Worm (Caenorhabditis elegans): ENCODE measurements around the gene col-168.

Gene col-168

ce11 chrX:6326088-6326487 is at the start of gene col-168:
TSS of gene col-168 (plus strand) at chrX:6326388.
- TF ChIP-seq W03F9.2 (tag; optimal IDR thresholded peaks at IDR 0.05) (no peak), him-1 (tag; optimal IDR thresholded peaks at IDR 0.05) (no peak), dao-5 (tag; optimal IDR thresholded peaks at IDR 0.05) (no peak)

ce11 chrX:6276701-6277100 is 49.5 kb upstream of the col-168 start:
- TF ChIP-seq dao-5 (tag; optimal IDR thresholded peaks at IDR 0.05) (no peak), him-1 (tag; optimal IDR thresholded peaks at IDR 0.05) (no peak), W03F9.2 (tag; optimal IDR thresholded peaks at IDR 0.05) (no peak)

- TF ChIP-seq W03F9.2 (tag; optimal IDR thresholded peaks at IDR 0.05), result no peak
- no peak for TF ChIP-seq dao-5 (tag; optimal IDR thresholded peaks at IDR 0.05)
Observed at ce11 chrX:6277252-6277651, 48.9 kb upstream of the col-168 start.

ce11 chrX:6278296-6278695 is 47.9 kb upstream of the col-168 start:
- TF ChIP-seq him-1 (tag; optimal IDR thresholded peaks at IDR 0.05) (no peak), dao-5 (tag; optimal IDR thresholded peaks at IDR 0.05) (no peak), W03F9.2 (tag; optimal IDR thresholded peaks at IDR 0.05) (no peak)

ce11 chrX:6279625-6280024 is 46.6 kb upstream of the col-168 start, which contains the start of gene col-166:
TSS of gene col-166 (plus strand) at chrX:6280016.
- no peak for TF ChIP-seq dao-5 (tag; optimal IDR thresholded peaks at IDR 0.05)

- TF ChIP-seq dao-5 (tag; optimal IDR thresholded peaks at IDR 0.05) (no peak), W03F9.2 (tag; optimal IDR thresholded peaks at IDR 0.05) (no peak), him-1 (tag; optimal IDR thresholded peaks at IDR 0.05) (no peak)
Observed at ce11 chrX:6280998-6281397, 45.2 kb upstream of the col-168 start.

- TF ChIP-seq dao-5 (tag; optimal IDR thresholded peaks at IDR 0.05) (no peak), him-1 (tag; optimal IDR thresholded peaks at IDR 0.05) (no peak), W03F9.2 (tag; optimal IDR thresholded peaks at IDR 0.05) (peak; percentile 32)
Observed at ce11 chrX:6286154-6286553, 40.0 kb upstream of the col-168 start.

ce11 chrX:6289038-6289437 is 37.1 kb upstream of the col-168 start:
- TF ChIP-seq W03F9.2 (tag; optimal IDR thresholded peaks at IDR 0.05), result no peak
- no peak for TF ChIP-seq him-1 (tag; optimal IDR thresholded peaks at IDR 0.05)
- no peak for TF ChIP-seq dao-5 (tag; optimal IDR thresholded peaks at IDR 0.05)

ce11 chrX:6291632-6292031 is 34.6 kb upstream of the col-168 start, which contains the start of gene lev-9:
TSS of gene lev-9 (minus strand) at chrX:6291732.
- TF ChIP-seq him-1 (tag; optimal IDR thresholded peaks at IDR 0.05), result no peak

- peak; percentile 59 for TF ChIP-seq dao-5 (tag; optimal IDR thresholded peaks at IDR 0.05)
- peak; percentile 51 for TF ChIP-seq him-1 (tag; optimal IDR thresholded peaks at IDR 0.05)
- TF ChIP-seq W03F9.2 (tag; optimal IDR thresholded peaks at IDR 0.05), result peak; percentile 45
Observed at ce11 chrX:6292143-6292542, 34.0 kb upstream of the col-168 start.

- TF ChIP-seq W03F9.2 (tag; optimal IDR thresholded peaks at IDR 0.05) (no peak), dao-5 (tag; optimal IDR thresholded peaks at IDR 0.05) (no peak)
Observed at ce11 chrX:6292812-6293211, 33.4 kb upstream of the col-168 start, which contains the start of gene mom-1. TSS of gene mom-1 (plus strand) at chrX:6293112.

ce11 chrX:6296402-6296844 is 29.8 kb upstream of the col-168 start:
- TF ChIP-seq dao-5 (tag; optimal IDR thresholded peaks at IDR 0.05) (peak; percentile 82), him-1 (tag; optimal IDR thresholded peaks at IDR 0.05) (peak; percentile 100), W03F9.2 (tag; optimal IDR thresholded peaks at IDR 0.05) (peak; percentile 97)

ce11 chrX:6299641-6300240 is 26.4 kb upstream of the col-168 start, which contains the start of gene cest-16:
TSS of gene cest-16 (plus strand) at chrX:6299942.
- no peak for TF ChIP-seq dao-5 (tag; optimal IDR thresholded peaks at IDR 0.05)
- no peak for TF ChIP-seq W03F9.2 (tag; optimal IDR thresholded peaks at IDR 0.05)
- TF ChIP-seq him-1 (tag; optimal IDR thresholded peaks at IDR 0.05), result no peak

- TF ChIP-seq W03F9.2 (tag; optimal IDR thresholded peaks at IDR 0.05), result no peak
- TF ChIP-seq dao-5 (tag; optimal IDR thresholded peaks at IDR 0.05), result no peak
- TF ChIP-seq him-1 (tag; optimal IDR thresholded peaks at IDR 0.05), result no peak
Observed at ce11 chrX:6311391-6311790, 14.8 kb upstream of the col-168 start, which contains the start of gene npr-38. TSS of gene npr-38 (plus strand) at chrX:6311691.

ce11 chrX:6318803-6319202 is 7.4 kb upstream of the col-168 start:
- TF ChIP-seq him-1 (tag; optimal IDR thresholded peaks at IDR 0.05) (no peak), dao-5 (tag; optimal IDR thresholded peaks at IDR 0.05) (no peak), W03F9.2 (tag; optimal IDR thresholded peaks at IDR 0.05) (no peak)
